Worm (Caenorhabditis elegans): Measurements from ENCODE around the gene T08D10.4.

DNA sequence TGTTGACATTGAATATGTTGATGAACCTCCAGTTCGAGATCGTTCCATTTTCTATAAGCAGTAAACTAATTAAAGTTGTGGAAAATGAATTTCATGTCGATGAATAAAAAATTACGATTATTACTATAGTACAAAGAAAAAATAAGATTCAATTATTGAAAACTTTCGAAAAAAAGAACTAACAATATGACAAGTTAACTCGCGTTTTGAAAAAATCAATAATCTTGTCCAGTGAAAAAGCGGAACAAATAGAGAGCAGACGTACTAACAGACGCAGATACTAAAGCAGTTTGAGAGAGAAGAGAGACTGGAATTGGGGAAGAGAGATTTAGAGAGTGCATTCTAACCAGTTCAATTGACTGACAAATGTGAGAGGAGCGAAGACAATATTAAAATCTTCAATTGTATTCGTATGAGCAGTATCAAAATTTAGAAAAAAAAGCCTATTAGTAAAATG is 21.5 kb upstream of the T08D10.4 start, which contains the start of gene set-6:
- TF ChIP-seq flt-1 (GFP tag; IDR thresholded peaks at IDR 0.05) (no peak), ref-1 (GFP tag; conservative IDR thresholded peaks at IDR 0.05) (no peak), ztf-29 (GFP tag; IDR thresholded peaks at IDR 0.05) (no peak), klf-2 (GFP tag; conservative IDR thresholded peaks at IDR 0.05) (no peak), T22C8.4 (GFP tag; IDR thresholded peaks at IDR 0.05) (peak; percentile 60; the same call in 1 of the 2 replicates), ztf-23 (GFP tag; IDR thresholded peaks at IDR 0.05) (no peak), med-1 (GFP tag; optimal IDR thresholded peaks at IDR 0.05; ENCODE audit: insufficient read depth) (no peak), tab-1 (GFP tag; IDR thresholded peaks at IDR 0.05) (no peak)

All from whole organism, midembryonic.